Fruit fly (Drosophila melanogaster) Kc167 (cell line): ENCODE data around the gene CG32988.

Experiments used
- Sin3A ChIP-seq: fragments of >200 bp; optimal IDR thresholded peaks from 2 replicates; lab custom pipeline; 2018; ENCODE audit warnings: missing external identifiers
- h ChIP-seq: fragments of >200 bp; optimal IDR thresholded peaks from 3 replicates; lab custom pipeline; 2018; ENCODE audit warnings: missing external identifiers
- psq ChIP-seq: fragments of >200 bp; optimal IDR thresholded peaks from 2 replicates; lab custom pipeline; 2017; ENCODE audit warnings: missing external identifiers
- ttk ChIP-seq: sonication (Bioruptor generic); optimal IDR thresholded peaks from 2 replicates; lab custom pipeline; 2017; ENCODE audit warnings: missing external identifiers

DNA sequence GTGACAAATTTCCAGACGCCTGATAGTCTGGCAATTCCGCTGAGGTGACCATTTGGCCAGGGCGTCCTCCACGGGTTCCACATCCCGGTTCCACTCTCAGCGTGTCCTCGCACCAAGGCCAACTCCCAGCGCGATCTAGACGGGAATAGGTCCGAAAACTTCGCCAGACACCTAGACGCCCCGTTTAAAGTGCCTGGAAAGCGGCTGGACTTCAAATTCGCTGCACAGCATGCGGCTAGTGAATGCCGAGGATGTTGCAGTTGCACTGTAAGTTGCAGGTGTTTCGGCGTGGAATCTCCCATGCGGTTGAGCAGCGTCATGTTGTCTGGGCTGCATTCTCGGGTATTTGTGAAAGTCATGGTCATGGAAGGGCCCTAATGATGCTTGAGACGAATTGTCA is 15.5 kb upstream of the CG32988 start:
- TF ChIP-seq Sin3A (no peak), ttk (no peak), h (lab: Kevin White, UChicago) (no peak), psq (no peak)
